Worm (Caenorhabditis elegans) whole organism, mixed stage, embryonic: ENCODE results near the gene ram-5.

Source experiments
- M03D4.4 ChIP-seq: sonication (generic microtip); optimal IDR thresholded peaks from 2 replicates; lab custom pipeline; 2017; ENCODE audit warnings: mild to moderate bottlenecking, missing genetic modification characterization, missing compliant biosample characterization
- bed-3 ChIP-seq: fragments of 200-800 bp; sonication (Bioruptor generic); optimal IDR thresholded peaks from 3 replicates; lab custom pipeline; 2018; ENCODE audit warnings: mild to moderate bottlenecking, missing genetic modification characterization, moderate library complexity, missing compliant biosample characterization
- blmp-1 ChIP-seq: fragments of 150-350 bp; optimal IDR thresholded peaks from 2 replicates; lab custom pipeline; 2014; ENCODE audit warnings: missing biosample characterization, missing genetic modification characterization
- ceh-39 ChIP-seq: fragments of 150-350 bp; optimal IDR thresholded peaks from 2 replicates; lab custom pipeline; 2014; ENCODE audit warnings: missing biosample characterization, missing genetic modification characterization
- ceh-43 ChIP-seq: fragments of 200-800 bp; sonication (Bioruptor generic); optimal IDR thresholded peaks from 2 replicates; lab custom pipeline; 2018; ENCODE audit warnings: mild to moderate bottlenecking, missing genetic modification characterization, moderate library complexity, missing compliant biosample characterization
- ceh-83 ChIP-seq: fragments of 200-800 bp; sonication (Bioruptor generic); optimal IDR thresholded peaks from 2 replicates; lab custom pipeline; 2018; ENCODE audit warnings: mild to moderate bottlenecking, missing genetic modification characterization, missing compliant biosample characterization
- ces-1 ChIP-seq: fragments of 150-350 bp; optimal IDR thresholded peaks from 2 replicates; lab custom pipeline; 2014; ENCODE audit warnings: missing biosample characterization, missing genetic modification reagents, missing genetic modification characterization
- cnd-1 ChIP-seq: fragments of 200-800 bp; sonication (Bioruptor generic); optimal IDR thresholded peaks from 2 replicates; lab custom pipeline; 2018; ENCODE audit warnings: mild to moderate bottlenecking, missing genetic modification characterization, missing compliant biosample characterization
- elt-1 ChIP-seq: sonication (generic microtip); optimal IDR thresholded peaks from 2 replicates; lab custom pipeline; 2017; ENCODE audit warnings: missing genetic modification characterization, mild to moderate bottlenecking, missing compliant biosample characterization, antibody characterized with exemption, moderate library complexity, borderline replicate concordance; ENCODE audit not compliant: insufficient read depth
- elt-3 ChIP-seq: fragments of 150-350 bp; optimal IDR thresholded peaks from 2 replicates; lab custom pipeline; 2014; ENCODE audit warnings: missing biosample characterization, missing genetic modification characterization
- flh-1 ChIP-seq: fragments of 200-800 bp; sonication (Bioruptor generic); optimal IDR thresholded peaks from 2 replicates; lab custom pipeline; 2018; ENCODE audit warnings: mild to moderate bottlenecking, missing genetic modification characterization, moderate library complexity, missing compliant biosample characterization
- ham-2 ChIP-seq: fragments of 200-800 bp; sonication (Bioruptor generic); optimal IDR thresholded peaks from 2 replicates; lab custom pipeline; 2018; ENCODE audit warnings: mild to moderate bottlenecking, missing genetic modification characterization, missing compliant biosample characterization
- hlh-1 ChIP-seq: fragments of 150-350 bp; optimal IDR thresholded peaks from 2 replicates; lab custom pipeline; 2014; ENCODE audit warnings: missing biosample characterization, missing genetic modification reagents, missing genetic modification characterization
- lin-13 ChIP-seq: fragments of 150-350 bp; optimal IDR thresholded peaks from 2 replicates; lab custom pipeline; 2014; ENCODE audit warnings: missing biosample characterization, missing genetic modification characterization
- lsy-2 ChIP-seq: fragments of 150-350 bp; optimal IDR thresholded peaks from 2 replicates; lab custom pipeline; 2014; ENCODE audit warnings: missing biosample characterization, missing genetic modification characterization
- mab-5 ChIP-seq: fragments of 150-350 bp; optimal IDR thresholded peaks from 2 replicates; lab custom pipeline; 2014; ENCODE audit warnings: missing biosample characterization, missing genetic modification characterization
- mls-2 ChIP-seq: sonication (generic microtip); optimal IDR thresholded peaks from 2 replicates; lab custom pipeline; 2016; ENCODE audit warnings: mild to moderate bottlenecking, missing genetic modification characterization, moderate library complexity, missing compliant biosample characterization
- nhr-2 ChIP-seq: fragments of 150-350 bp; optimal IDR thresholded peaks from 2 replicates; lab custom pipeline; 2014; ENCODE audit warnings: missing biosample characterization, missing genetic modification characterization
- nhr-237 ChIP-seq: fragments of 150-350 bp; optimal IDR thresholded peaks from 2 replicates; lab custom pipeline; 2014; ENCODE audit warnings: missing biosample characterization, missing genetic modification characterization
- nhr-28 ChIP-seq: fragments of 150-350 bp; optimal IDR thresholded peaks from 2 replicates; lab custom pipeline; 2014; ENCODE audit warnings: missing biosample characterization, missing genetic modification characterization
- nhr-76 ChIP-seq: sonication (generic microtip); optimal IDR thresholded peaks from 2 replicates; lab custom pipeline; 2017; ENCODE audit warnings: missing biosample characterization, missing genetic modification characterization
- pha-4 ChIP-seq: fragments of 150-350 bp; optimal IDR thresholded peaks from 2 replicates; lab custom pipeline; 2018; ENCODE audit warnings: missing biosample characterization, missing genetic modification reagents, missing genetic modification characterization
- sem-2 ChIP-seq: fragments of 200-800 bp; sonication (Bioruptor generic); optimal IDR thresholded peaks from 2 replicates; lab custom pipeline; 2018; ENCODE audit warnings: mild to moderate bottlenecking, missing genetic modification characterization, missing compliant biosample characterization
- snpc-4 ChIP-seq: fragments of 150-350 bp; optimal IDR thresholded peaks from 2 replicates; lab custom pipeline; 2014; ENCODE audit warnings: missing biosample characterization, missing genetic modification characterization
- tbx-8 ChIP-seq: fragments of 200-800 bp; sonication (Bioruptor generic); optimal IDR thresholded peaks from 2 replicates; lab custom pipeline; 2018; ENCODE audit warnings: mild to moderate bottlenecking, missing genetic modification characterization, moderate library complexity, missing compliant biosample characterization
- unc-120 ChIP-seq: sonication (generic microtip); optimal IDR thresholded peaks from 2 replicates; lab custom pipeline; 2017; ENCODE audit warnings: missing genetic modification characterization, missing compliant biosample characterization; ENCODE audit not compliant: poor library complexity, severe bottlenecking
- unc-62 ChIP-seq: fragments of 150-350 bp; optimal IDR thresholded peaks from 2 replicates; lab custom pipeline; 2014; ENCODE audit warnings: missing biosample characterization, missing genetic modification reagents, missing genetic modification characterization
- ztf-11 ChIP-seq: fragments of 150-350 bp; optimal IDR thresholded peaks from 2 replicates; lab custom pipeline; 2014; ENCODE audit warnings: missing biosample characterization, missing genetic modification characterization

Gene ram-5

DNA sequence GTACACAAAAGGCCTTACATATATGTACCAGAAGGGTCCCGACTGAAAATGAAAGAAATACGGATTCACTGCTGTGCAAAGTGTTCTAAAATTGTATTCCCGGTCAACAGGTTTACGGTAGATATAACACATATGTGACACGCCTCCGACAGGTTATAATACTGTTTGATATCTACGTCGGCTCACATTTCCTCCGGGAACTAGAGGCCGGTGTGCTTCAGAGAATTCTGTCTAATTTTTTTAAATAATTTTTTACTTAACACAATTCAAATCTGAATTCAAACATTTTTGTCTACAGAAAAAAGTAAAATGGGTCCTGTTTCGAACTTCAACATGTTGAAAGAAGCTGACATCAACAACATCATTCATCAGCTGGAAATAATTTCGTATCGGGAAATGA, 6.7 kb upstream of the ram-5 start, which contains the start of gene T24C2.3:
T24C2.3 (plus strand) TSS at position 301 of the 400 bp plus-strand sequence.
- TF ChIP-seq ces-1: no peak
- TF ChIP-seq ceh-43 (GFP tag; lab: Kevin White, UChicago): no peak
- no peak for TF ChIP-seq bed-3

ce11 chrX:14545543-14545942, 4.4 kb upstream of the ram-5 start, which contains the start of gene enri-2:
Gene enri-2 (plus strand): TSS chrX:14545843.
- no peak for TF ChIP-seq hlh-1 (tag; lab: Kevin White, UChicago)
- TF ChIP-seq cnd-1 (tag; lab: Kevin White, UChicago): no peak
- no peak for TF ChIP-seq nhr-237 (tag; lab: Kevin White, UChicago)
- no peak for TF ChIP-seq mab-5 (tag; lab: Kevin White, UChicago)
- TF ChIP-seq elt-1 (tag; lab: Kevin White, UChicago): no peak
- TF ChIP-seq nhr-2 (tag; lab: Kevin White, UChicago): no peak
- no peak for TF ChIP-seq elt-3 (tag; lab: Kevin White, UChicago)
- TF ChIP-seq nhr-28: no peak
- no peak for TF ChIP-seq tbx-8 (GFP tag; lab: Kevin White, UChicago)
- no peak for TF ChIP-seq blmp-1
- TF ChIP-seq M03D4.4 (tag; lab: Kevin White, UChicago): no peak

ce11 chrX:14556403-14556802, 6.5 kb downstream of the ram-5 start:
- TF ChIP-seq mab-5 (tag; lab: Kevin White, UChicago): no peak
- no peak for TF ChIP-seq M03D4.4 (tag; lab: Kevin White, UChicago)
- TF ChIP-seq nhr-76 (tag; lab: Kevin White, UChicago): no peak
- TF ChIP-seq flh-1 (GFP tag; lab: Kevin White, UChicago): no peak
- TF ChIP-seq snpc-4 (tag; lab: Kevin White, UChicago): no peak
- TF ChIP-seq nhr-28: no peak
- TF ChIP-seq unc-120 (tag; lab: Kevin White, UChicago): no peak
- no peak for TF ChIP-seq lin-13 (tag; lab: Kevin White, UChicago)
- TF ChIP-seq mls-2 (tag; lab: Kevin White, UChicago): no peak
- TF ChIP-seq ceh-43 (GFP tag; lab: Kevin White, UChicago): no peak
- TF ChIP-seq ztf-11 (tag; lab: Kevin White, UChicago): no peak
- TF ChIP-seq ham-2 (GFP tag; lab: Kevin White, UChicago): no peak
- TF ChIP-seq elt-1 (tag; lab: Kevin White, UChicago): no peak

ce11 chrX:14557352-14557935, 7.5 kb downstream of the ram-5 start:
- TF ChIP-seq ceh-43 (GFP tag; lab: Kevin White, UChicago) (no peak), ztf-11 (tag; lab: Kevin White, UChicago) (no peak), nhr-237 (tag; lab: Kevin White, UChicago) (peak; percentile 62), unc-120 (tag; lab: Kevin White, UChicago) (peak; percentile 62), lsy-2 (tag; lab: Kevin White, UChicago) (peak; percentile 26), hlh-1 (tag; lab: Kevin White, UChicago) (peak; percentile 39), pha-4 (tag; lab: Kevin White, UChicago) (no peak), ces-1 (peak; percentile 25), unc-62 (GFP tag; lab: Kevin White, UChicago) (peak; percentile 39)

DNA sequence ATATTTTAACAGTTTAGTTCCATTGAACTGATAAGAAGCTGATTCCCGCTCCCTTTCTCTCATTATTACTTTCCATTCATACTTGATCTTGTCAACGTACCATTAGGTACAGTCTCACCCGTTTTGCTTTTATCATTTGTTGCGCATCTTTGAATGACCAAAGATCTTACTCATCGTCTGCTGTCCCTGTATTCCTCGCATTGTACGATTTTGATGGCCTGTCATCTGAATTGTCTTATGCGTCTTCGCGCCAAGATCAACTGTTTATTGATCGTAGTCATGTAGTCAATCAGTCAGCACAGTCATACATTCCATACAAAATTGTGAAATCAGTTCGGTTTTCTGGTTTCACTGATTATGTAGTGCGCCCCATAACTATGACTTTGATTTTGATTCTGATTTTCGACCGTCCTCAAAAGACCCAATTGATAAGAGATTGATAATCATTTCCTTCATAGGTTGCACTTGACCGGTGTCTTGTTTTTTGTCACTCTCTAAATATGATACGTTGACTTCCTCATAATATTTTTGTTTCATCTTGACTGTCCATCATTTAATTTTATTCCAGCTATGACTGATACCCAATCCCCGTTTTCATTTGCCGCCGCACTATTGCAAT, 8.1 kb downstream of the ram-5 start, which contains the start of gene nhr-3:
nhr-3 (plus strand) TSS at position 569 of the 619 bp plus-strand sequence.
- TF ChIP-seq mab-5 (tag; lab: Kevin White, UChicago) (no peak), ces-1 (no peak), bed-3 (no peak), ceh-39 (tag; lab: Kevin White, UChicago) (no peak), blmp-1 (peak; percentile 36), unc-62 (GFP tag; lab: Kevin White, UChicago) (peak; percentile 57), unc-120 (tag; lab: Kevin White, UChicago) (no peak), lsy-2 (tag; lab: Kevin White, UChicago) (no peak), ceh-43 (GFP tag; lab: Kevin White, UChicago) (no peak), elt-1 (tag; lab: Kevin White, UChicago) (peak; percentile 82), elt-3 (tag; lab: Kevin White, UChicago) (peak; percentile 36), nhr-237 (tag; lab: Kevin White, UChicago) (no peak), ceh-83 (no peak), lin-13 (tag; lab: Kevin White, UChicago) (no peak), snpc-4 (tag; lab: Kevin White, UChicago) (no peak), sem-2 (GFP tag; lab: Kevin White, UChicago) (no peak)
